Worm (Caenorhabditis elegans): ENCODE data around the gene ref-1.
A peak's percentile ranks its signal among the peaks of the same experiment; 100 is the strongest.

Gene ref-1

DNA sequence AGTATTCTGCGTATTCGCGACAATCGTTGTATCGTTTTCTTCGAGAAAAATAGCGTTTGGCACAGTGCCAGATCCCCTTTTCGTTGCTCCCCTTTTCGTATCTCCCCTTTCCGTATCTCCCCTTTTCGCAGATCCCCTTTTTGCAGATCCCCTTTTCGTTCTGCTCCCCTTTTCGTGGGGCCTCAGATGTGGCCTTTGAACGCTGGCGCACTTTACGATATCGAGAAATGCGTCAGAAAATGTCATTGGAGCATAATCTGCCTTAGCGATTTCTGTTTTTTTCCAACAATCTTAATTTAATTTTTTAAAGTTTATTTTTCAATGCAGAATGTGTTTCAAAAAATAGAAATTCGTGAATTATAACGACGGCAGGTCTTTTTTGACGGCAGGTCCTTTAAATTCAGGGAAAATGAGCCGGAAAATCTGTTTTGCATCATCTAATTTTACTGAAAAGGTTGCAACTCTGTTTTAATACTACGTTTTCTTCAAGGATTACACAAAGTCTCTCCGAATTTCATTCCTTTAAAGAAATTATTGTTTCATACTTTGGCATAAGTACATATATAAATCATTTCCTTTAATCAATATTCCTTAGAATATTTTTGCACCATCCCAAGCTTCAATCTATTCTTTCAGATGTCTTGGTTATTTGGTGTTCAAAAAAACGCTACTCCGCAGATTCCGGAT lies 30.2 kb downstream of the ref-1 start, which contains the start of gene atad-3 (continued):
- TF ChIP-seq fos-1 (tag; optimal IDR thresholded peaks at IDR 0.05), result peak; percentile 35
- TF ChIP-seq sma-9 (GFP tag; optimal IDR thresholded peaks at IDR 0.05), result peak; percentile 94
- no peak for TF ChIP-seq sma-9 (tag; optimal IDR thresholded peaks at IDR 0.05)

ce11 chrII:10250966-10251365 lies 32.7 kb downstream of the ref-1 start, which contains the start of gene F54B3.1:
F54B3.1 (plus strand) TSS chrII:10251266.
- TF ChIP-seq snpc-4 (tag; optimal IDR thresholded peaks at IDR 0.05), result no peak
- no peak for TF ChIP-seq nhr-25 (tag; optimal IDR thresholded peaks at IDR 0.05)
- TF ChIP-seq lsy-2 (tag; optimal IDR thresholded peaks at IDR 0.05), result no peak
- TF ChIP-seq mbf-1 (tag; optimal IDR thresholded peaks at IDR 0.05), result no peak
- TF ChIP-seq zag-1 (tag; optimal IDR thresholded peaks at IDR 0.05), result no peak

ce11 chrII:10252048-10252447 lies 33.8 kb downstream of the ref-1 start:
- TF ChIP-seq unc-62 (GFP tag; optimal IDR thresholded peaks at IDR 0.05), result no peak
- no peak for TF ChIP-seq blmp-1 (tag; optimal IDR thresholded peaks at IDR 0.05; ENCODE audit: insufficient read depth)
- no peak for TF ChIP-seq ceh-16 (tag; optimal IDR thresholded peaks at IDR 0.05)
- TF ChIP-seq C34F6.9 (tag; optimal IDR thresholded peaks at IDR 0.05), result no peak
- TF ChIP-seq ztf-11 (tag; optimal IDR thresholded peaks at IDR 0.05), result no peak
- TF ChIP-seq sem-4 (tag; optimal IDR thresholded peaks at IDR 0.05), result no peak
- no peak for TF ChIP-seq ZK546.5 (tag; optimal IDR thresholded peaks at IDR 0.05)
- TF ChIP-seq nhr-237 (tag; optimal IDR thresholded peaks at IDR 0.05), result no peak
- no peak for TF ChIP-seq mab-5 (tag; optimal IDR thresholded peaks at IDR 0.05)
- TF ChIP-seq ceh-82 (tag; optimal IDR thresholded peaks at IDR 0.05), result no peak
- TF ChIP-seq gmeb-1 (tag; optimal IDR thresholded peaks at IDR 0.05), result no peak
- no peak for TF ChIP-seq ztf-1 (GFP tag; conservative IDR thresholded peaks at IDR 0.05)
- no peak for TF ChIP-seq nhr-12 (tag; optimal IDR thresholded peaks at IDR 0.05)
- TF ChIP-seq zag-1 (tag; optimal IDR thresholded peaks at IDR 0.05), result no peak

ce11 chrII:10261261-10261660 lies 43.0 kb downstream of the ref-1 start:
- no peak for TF ChIP-seq lsy-2 (tag; optimal IDR thresholded peaks at IDR 0.05)
- no peak for TF ChIP-seq ztf-4 (tag; optimal IDR thresholded peaks at IDR 0.05)
- no peak for TF ChIP-seq mdl-1 (tag; optimal IDR thresholded peaks at IDR 0.05)
- no peak for TF ChIP-seq Y55F3AM.14 (GFP tag; optimal IDR thresholded peaks at IDR 0.05)
- TF ChIP-seq nhr-12 (tag; optimal IDR thresholded peaks at IDR 0.05), result no peak
- TF ChIP-seq lin-39 (tag; optimal IDR thresholded peaks at IDR 0.05), result no peak
- TF ChIP-seq blmp-1 (tag; optimal IDR thresholded peaks at IDR 0.05; ENCODE audit: insufficient read depth), result no peak

Data from whole organism, L2 larva.